Worm (Caenorhabditis elegans): Measurements from ENCODE around the gene sma-4.

Gene sma-4

DNA sequence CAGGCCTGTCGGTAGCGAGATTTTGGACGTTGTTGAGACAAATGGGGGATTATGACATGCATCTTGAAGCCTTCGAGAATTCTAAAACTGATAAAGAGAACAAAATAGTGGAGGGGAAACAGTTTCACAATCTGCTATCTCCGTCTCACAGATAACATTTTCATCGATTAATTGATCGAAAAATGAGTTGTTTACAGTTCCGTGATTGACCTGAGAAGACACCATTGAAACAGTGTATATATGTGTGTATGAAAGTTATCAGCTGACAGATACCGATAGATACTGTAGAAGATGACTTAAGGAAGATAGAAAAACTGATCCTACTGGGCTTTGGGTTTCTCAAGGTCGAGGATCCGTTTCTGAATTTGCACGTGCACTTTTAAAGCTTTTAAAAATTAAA is 23.1 kb downstream of the sma-4 start (continued):
- no peak for TF ChIP-seq zip-11 (GFP tag; IDR thresholded peaks at IDR 0.05)
- no peak for TF ChIP-seq tag-97 (GFP tag; IDR thresholded peaks at IDR 0.05)
- TF ChIP-seq T20F7.1 (GFP tag; optimal IDR thresholded peaks at IDR 0.05), result peak; percentile 61
- no peak for TF ChIP-seq madf-5 (GFP tag; IDR thresholded peaks at IDR 0.05)
- no peak for TF ChIP-seq dmd-8 (GFP tag; IDR thresholded peaks at IDR 0.05)
- TF ChIP-seq ZK546.5 (tag; optimal IDR thresholded peaks at IDR 0.05), result no peak
- TF ChIP-seq dve-1 (tag; optimal IDR thresholded peaks at IDR 0.05; ENCODE audit: insufficient read depth), result peak; percentile 88
- no peak for TF ChIP-seq ama-1 (optimal IDR thresholded peaks at IDR 0.05)
- TF ChIP-seq egl-27 (tag; optimal IDR thresholded peaks at IDR 0.05), result no peak
- TF ChIP-seq Y5F2A.4 (GFP tag; optimal IDR thresholded peaks at IDR 0.05), result no peak
- no peak for TF ChIP-seq ztf-11 (tag; optimal IDR thresholded peaks at IDR 0.05)
- TF ChIP-seq set-16 (GFP tag; IDR thresholded peaks at IDR 0.05), result no peak
- no peak for TF ChIP-seq Y48G9A.11 (GFP tag; IDR thresholded peaks at IDR 0.05)
- TF ChIP-seq jun-1 (tag; optimal IDR thresholded peaks at IDR 0.05), result no peak
- peak in 1 of 2 experiments; percentile 1 for TF ChIP-seq lsy-2 (tag; optimal IDR thresholded peaks at IDR 0.05)
- no peak for TF ChIP-seq snpc-1.2 (GFP tag; IDR thresholded peaks at IDR 0.05)
- no peak for TF ChIP-seq nhr-237 (tag; optimal IDR thresholded peaks at IDR 0.05)
- peak; percentile 73 for TF ChIP-seq hlh-30 (tag; optimal IDR thresholded peaks at IDR 0.05; ENCODE audit: insufficient read depth)
- TF ChIP-seq ZK337.2 (GFP tag; IDR thresholded peaks at IDR 0.05), result no peak
- no peak for TF ChIP-seq Y105C5A.15 (GFP tag; IDR thresholded peaks at IDR 0.05)
- TF ChIP-seq nhr-28 (tag; optimal IDR thresholded peaks at IDR 0.05), result peak; percentile 60
- no peak for TF ChIP-seq fos-1 (tag; optimal IDR thresholded peaks at IDR 0.05)

DNA sequence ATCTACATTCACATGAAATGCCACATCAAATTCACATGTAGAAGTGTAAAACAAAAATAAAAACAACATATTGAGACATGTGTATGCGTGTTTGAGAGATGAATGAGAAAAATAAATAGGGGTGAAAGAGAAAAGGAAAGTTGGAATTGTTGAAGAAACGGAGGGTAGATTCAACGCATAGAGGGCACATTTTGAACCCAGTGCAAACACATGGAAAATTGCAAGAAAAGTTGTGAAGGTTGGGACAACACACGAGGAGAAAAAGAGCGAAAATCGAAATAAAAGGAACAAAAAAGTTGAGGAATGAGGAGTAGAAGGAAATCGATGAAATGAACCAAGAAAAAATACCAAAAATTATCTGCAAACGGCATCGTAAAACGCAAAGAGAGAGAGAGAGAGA is 23.6 kb downstream of the sma-4 start:
- TF ChIP-seq unc-130 (GFP tag; optimal IDR thresholded peaks at IDR 0.05), result no peak
- TF ChIP-seq lin-13 (GFP tag; optimal IDR thresholded peaks at IDR 0.05), result no peak
- no peak for TF ChIP-seq nhr-237 (tag; optimal IDR thresholded peaks at IDR 0.05)
- TF ChIP-seq nhr-102 (tag; optimal IDR thresholded peaks at IDR 0.05), result no peak
- TF ChIP-seq tra-1 (GFP tag; IDR thresholded peaks at IDR 0.05), result no peak
- TF ChIP-seq lin-39 (tag; optimal IDR thresholded peaks at IDR 0.05), result no peak
- TF ChIP-seq mxl-2 (GFP tag; conservative IDR thresholded peaks at IDR 0.05), result 0 out of 2 replicates have a peak, but pooled peaks have one; percentile 0
- no peak for TF ChIP-seq pha-4 (GFP tag; IDR thresholded peaks at IDR 0.05)
- TF ChIP-seq pha-4 (tag; optimal IDR thresholded peaks at IDR 0.05), result no peak
- peak in 1 of 2 experiments; percentile 91 for TF ChIP-seq unc-62 (GFP tag; optimal IDR thresholded peaks at IDR 0.05 in 1 of 2)
- no peak for TF ChIP-seq unc-62 (tag; optimal IDR thresholded peaks at IDR 0.05)
- peak in 1 of 2 experiments; percentile 38 for TF ChIP-seq daf-16 (GFP tag; optimal IDR thresholded peaks at IDR 0.05)
- no peak for TF ChIP-seq daf-16 (tag; optimal IDR thresholded peaks at IDR 0.05)
- TF ChIP-seq ZK546.5 (tag; optimal IDR thresholded peaks at IDR 0.05), result no peak
- TF ChIP-seq lim-7 (GFP tag; IDR thresholded peaks at IDR 0.05), result no peak
- TF ChIP-seq hlh-11 (tag; optimal IDR thresholded peaks at IDR 0.05), result no peak
- TF ChIP-seq Y75B8A.6 (GFP tag; IDR thresholded peaks at IDR 0.05), result no peak
- no peak for TF ChIP-seq snpc-1.2 (GFP tag; IDR thresholded peaks at IDR 0.05)
- no peak for TF ChIP-seq nhr-6 (tag; optimal IDR thresholded peaks at IDR 0.05)
- TF ChIP-seq nhr-25 (tag; optimal IDR thresholded peaks at IDR 0.05; ENCODE audit: borderline replicate concordance, insufficient read depth), result no peak
- TF ChIP-seq ZK337.2 (GFP tag; IDR thresholded peaks at IDR 0.05), result no peak
- TF ChIP-seq dmd-9 (GFP tag; IDR thresholded peaks at IDR 0.05), result no peak
- no peak for TF ChIP-seq dpl-1 (GFP tag; optimal IDR thresholded peaks at IDR 0.05)
- TF ChIP-seq nhr-10 (tag; optimal IDR thresholded peaks at IDR 0.05), result no peak
- no peak for TF ChIP-seq D1046.2 (GFP tag; IDR thresholded peaks at IDR 0.05)
- TF ChIP-seq T26A8.4 (GFP tag; IDR thresholded peaks at IDR 0.05), result no peak
- TF ChIP-seq saeg-2 (GFP tag; IDR thresholded peaks at IDR 0.05), result no peak
- no peak for TF ChIP-seq unc-39 (tag; optimal IDR thresholded peaks at IDR 0.05)
